Worm (Caenorhabditis elegans): ENCODE measurements around the gene T10B5.4.
A peak's percentile ranks its signal among the peaks of the same experiment; 100 is the strongest.

The T10B5.4 gene

ce11 chrV:1868596-1869263 lies 2.9 kb downstream of the T10B5.4 start, which contains the start of gene knl-3 (continued):
- TF ChIP-seq mbf-1 (tag; optimal IDR thresholded peaks at IDR 0.05), result no peak
- no peak for TF ChIP-seq nhr-77 (tag; optimal IDR thresholded peaks at IDR 0.05)
- TF ChIP-seq ama-1 (optimal IDR thresholded peaks at IDR 0.05), result no peak
- no peak for TF ChIP-seq sma-9 (GFP tag; optimal IDR thresholded peaks at IDR 0.05)
- no peak for TF ChIP-seq sma-9 (tag; optimal IDR thresholded peaks at IDR 0.05)
- no peak for TF ChIP-seq nhr-12 (tag; optimal IDR thresholded peaks at IDR 0.05)
- TF ChIP-seq nhr-11 (tag; optimal IDR thresholded peaks at IDR 0.05), result no peak
- TF ChIP-seq elt-3 (tag; optimal IDR thresholded peaks at IDR 0.05), result no peak
- TF ChIP-seq lin-13 (GFP tag; optimal IDR thresholded peaks at IDR 0.05), result peak; percentile 86
- TF ChIP-seq mab-5 (tag; optimal IDR thresholded peaks at IDR 0.05), result peak; percentile 75
- TF ChIP-seq ztf-1 (GFP tag; conservative IDR thresholded peaks at IDR 0.05), result no peak

ce11 chrV:1868025-1868424 lies 3.6 kb downstream of the T10B5.4 start:
- TF ChIP-seq mdl-1 (tag; optimal IDR thresholded peaks at IDR 0.05) (no peak), crh-2 (tag; optimal IDR thresholded peaks at IDR 0.05) (no peak), lin-13 (GFP tag; optimal IDR thresholded peaks at IDR 0.05) (no peak), elt-1 (tag; optimal IDR thresholded peaks at IDR 0.05) (no peak), nhr-25 (tag; optimal IDR thresholded peaks at IDR 0.05) (no peak), dmd-4 (tag; optimal IDR thresholded peaks at IDR 0.05) (no peak), lin-39 (tag; optimal IDR thresholded peaks at IDR 0.05) (no peak), ztf-4 (tag; optimal IDR thresholded peaks at IDR 0.05) (no peak), ceh-82 (tag; optimal IDR thresholded peaks at IDR 0.05) (no peak), lin-11 (tag; optimal IDR thresholded peaks at IDR 0.05) (no peak), mbf-1 (tag; optimal IDR thresholded peaks at IDR 0.05) (no peak), unc-55 (GFP tag; optimal IDR thresholded peaks at IDR 0.05) (no peak), nhr-11 (tag; optimal IDR thresholded peaks at IDR 0.05) (no peak)

- no peak for TF ChIP-seq mdl-1 (tag; optimal IDR thresholded peaks at IDR 0.05)
- TF ChIP-seq crh-2 (tag; optimal IDR thresholded peaks at IDR 0.05), result no peak
- no peak for TF ChIP-seq zag-1 (tag; optimal IDR thresholded peaks at IDR 0.05)
- no peak for TF ChIP-seq elt-3 (tag; optimal IDR thresholded peaks at IDR 0.05)
- no peak for TF ChIP-seq egl-27 (tag; optimal IDR thresholded peaks at IDR 0.05)
- TF ChIP-seq nhr-6 (tag; optimal IDR thresholded peaks at IDR 0.05), result no peak
- TF ChIP-seq mab-5 (tag; optimal IDR thresholded peaks at IDR 0.05), result no peak
- TF ChIP-seq sem-4 (tag; optimal IDR thresholded peaks at IDR 0.05), result no peak
- TF ChIP-seq R02D3.7 (tag; optimal IDR thresholded peaks at IDR 0.05), result no peak
Observed at ce11 chrV:1864997-1865396, 6.6 kb downstream of the T10B5.4 start.

ce11 chrV:1862954-1863353 lies 8.7 kb downstream of the T10B5.4 start:
- TF ChIP-seq nhr-12 (tag; optimal IDR thresholded peaks at IDR 0.05), result no peak
- no peak for TF ChIP-seq Y55F3AM.14 (GFP tag; optimal IDR thresholded peaks at IDR 0.05)
- TF ChIP-seq ama-1 (optimal IDR thresholded peaks at IDR 0.05), result no peak
- TF ChIP-seq ztf-4 (tag; optimal IDR thresholded peaks at IDR 0.05), result no peak
- TF ChIP-seq fos-1 (tag; optimal IDR thresholded peaks at IDR 0.05), result no peak
- TF ChIP-seq nhr-129 (tag; optimal IDR thresholded peaks at IDR 0.05), result no peak
- TF ChIP-seq snpc-4 (tag; optimal IDR thresholded peaks at IDR 0.05), result no peak
- TF ChIP-seq mab-5 (tag; optimal IDR thresholded peaks at IDR 0.05), result no peak
- TF ChIP-seq dmd-4 (tag; optimal IDR thresholded peaks at IDR 0.05), result no peak
- TF ChIP-seq ceh-16 (tag; optimal IDR thresholded peaks at IDR 0.05), result no peak
- TF ChIP-seq nhr-10 (tag; optimal IDR thresholded peaks at IDR 0.05), result no peak
- TF ChIP-seq unc-55 (GFP tag; optimal IDR thresholded peaks at IDR 0.05), result no peak
- no peak for TF ChIP-seq sma-3 (GFP tag; optimal IDR thresholded peaks at IDR 0.05)
- no peak for TF ChIP-seq sem-4 (tag; optimal IDR thresholded peaks at IDR 0.05)
- no peak for TF ChIP-seq R02D3.7 (tag; optimal IDR thresholded peaks at IDR 0.05)
- no peak for TF ChIP-seq mbf-1 (tag; optimal IDR thresholded peaks at IDR 0.05)
- TF ChIP-seq egl-27 (tag; optimal IDR thresholded peaks at IDR 0.05), result no peak
- no peak for TF ChIP-seq elt-3 (tag; optimal IDR thresholded peaks at IDR 0.05)

ce11 chrV:1857840-1858239 lies 13.8 kb downstream of the T10B5.4 start:
- TF ChIP-seq lin-13 (GFP tag; optimal IDR thresholded peaks at IDR 0.05) (no peak), ceh-16 (tag; optimal IDR thresholded peaks at IDR 0.05) (no peak)
